Fruit fly (Drosophila melanogaster) whole organism, embryonic: Measurements from ENCODE around the gene Mks1.

ENCODE experiments used
- Adf1 ChIP-seq: fragments of 200-800 bp; sonication (Bioruptor generic); IDR thresholded peaks from 2 replicates; pipeline ENCODE4 v1.3.6; 2022; ENCODE audit warnings: missing biosample characterization, missing genetic modification characterization
- Aef1 ChIP-seq: fragments of 200-800 bp; sonication (Bioruptor generic); IDR thresholded peaks from 3 replicates; pipeline ENCODE4 v1.3.6; 2022; ENCODE audit warnings: missing biosample characterization, missing genetic modification characterization
- CG12659 ChIP-seq: fragments of 200-800 bp; sonication (Bioruptor generic); optimal IDR thresholded peaks from 3 replicates; lab custom pipeline; 2017; ENCODE audit warnings: mild to moderate bottlenecking, missing biosample characterization, missing genetic modification reagents, missing genetic modification characterization
- CG13123 ChIP-seq: fragments of 200-800 bp; sonication (Bioruptor generic); optimal IDR thresholded peaks from 2 replicates; lab custom pipeline; 2016; ENCODE audit warnings: missing biosample characterization, missing genetic modification characterization
- CG13624 ChIP-seq: fragments of 200-800 bp; sonication (Bioruptor generic); optimal IDR thresholded peaks from 2 replicates; lab custom pipeline; 2016; ENCODE audit warnings: missing biosample characterization, missing genetic modification characterization
- CG13894 ChIP-seq: fragments of 200-800 bp; sonication (Bioruptor generic); optimal IDR thresholded peaks from 3 replicates; lab custom pipeline; 2018; ENCODE audit warnings: missing biosample characterization, mild to moderate bottlenecking, missing genetic modification characterization, moderate library complexity
- CG14441 ChIP-seq: fragments of 200-800 bp; sonication (Bioruptor generic); IDR thresholded peaks from 2 replicates; pipeline ENCODE4 v1.3.6; 2022; ENCODE audit warnings: missing biosample characterization, missing genetic modification characterization
- CG15601 ChIP-seq: fragments of 200-800 bp; sonication (Bioruptor generic); optimal IDR thresholded peaks from 3 replicates; lab custom pipeline; 2019; ENCODE audit warnings: missing biosample characterization, mild to moderate bottlenecking, missing genetic modification characterization, moderate library complexity
- CG17385 ChIP-seq: fragments of 200-800 bp; sonication (Bioruptor generic); optimal IDR thresholded peaks from 3 replicates; lab custom pipeline; 2018; ENCODE audit warnings: missing biosample characterization, mild to moderate bottlenecking, missing genetic modification characterization
- CG17829 ChIP-seq: fragments of 200-800 bp; optimal IDR thresholded peaks from 2 replicates; lab custom pipeline; 2019; ENCODE audit warnings: missing biosample characterization, mild to moderate bottlenecking, missing genetic modification characterization, moderate library complexity
- CG18262 ChIP-seq: fragments of 200-800 bp; optimal IDR thresholded peaks from 3 replicates; lab custom pipeline; 2019; ENCODE audit warnings: missing biosample characterization, mild to moderate bottlenecking, missing genetic modification characterization, moderate library complexity
- CG18599 ChIP-seq: fragments of 200-800 bp; sonication (Bioruptor generic); optimal IDR thresholded peaks from 3 replicates; lab custom pipeline; 2017; ENCODE audit warnings: missing biosample characterization, missing genetic modification characterization, mild to moderate bottlenecking, moderate library complexity, missing genetic modification reagents
- CG3281 ChIP-seq: fragments of 200-800 bp; sonication (Bioruptor generic); optimal IDR thresholded peaks from 3 replicates; lab custom pipeline; 2017; ENCODE audit warnings: missing biosample characterization, mild to moderate bottlenecking, missing genetic modification characterization
- CG6654 ChIP-seq: fragments of 200-800 bp; sonication (Bioruptor generic); optimal IDR thresholded peaks from 2 replicates; lab custom pipeline; 2017; ENCODE audit warnings: missing biosample characterization, mild to moderate bottlenecking, missing genetic modification characterization
- CG7556 ChIP-seq: fragments of 200-800 bp; sonication (Bioruptor generic); optimal IDR thresholded peaks from 2 replicates; lab custom pipeline; 2017; ENCODE audit warnings: missing biosample characterization, mild to moderate bottlenecking, missing genetic modification characterization
- CG7928 ChIP-seq: fragments of 200-800 bp; sonication (Bioruptor generic); optimal IDR thresholded peaks from 2 replicates; lab custom pipeline; 2017; ENCODE audit warnings: missing biosample characterization, mild to moderate bottlenecking, missing genetic modification characterization
- CG7987 ChIP-seq: fragments of 200-800 bp; sonication (Bioruptor generic); optimal IDR thresholded peaks from 2 replicates; lab custom pipeline; 2018; ENCODE audit warnings: missing biosample characterization, mild to moderate bottlenecking, missing genetic modification characterization, moderate library complexity
- CG8924 ChIP-seq: fragments of 200-800 bp; optimal IDR thresholded peaks from 3 replicates; lab custom pipeline; 2019; ENCODE audit warnings: missing biosample characterization, mild to moderate bottlenecking, missing genetic modification characterization, moderate library complexity
- CG9932 ChIP-seq: fragments of 200-800 bp; sonication (Bioruptor generic); IDR thresholded peaks from 2 replicates; pipeline ENCODE4 v1.3.6; 2022; ENCODE audit warnings: missing biosample characterization, missing genetic modification characterization
- Camta ChIP-seq: fragments of 200-800 bp; sonication (Bioruptor generic); optimal IDR thresholded peaks from 2 replicates; lab custom pipeline; 2016; ENCODE audit warnings: missing biosample characterization, missing genetic modification characterization
- Dek ChIP-seq: fragments of 200-800 bp; sonication (Bioruptor generic); optimal IDR thresholded peaks from 3 replicates; lab custom pipeline; 2019; ENCODE audit warnings: missing biosample characterization, mild to moderate bottlenecking, missing genetic modification characterization, moderate library complexity
- Dp ChIP-seq: fragments of 200-800 bp; sonication (Bioruptor generic); optimal IDR thresholded peaks from 2 replicates; lab custom pipeline; 2018; ENCODE audit warnings: missing biosample characterization, mild to moderate bottlenecking, missing genetic modification characterization, moderate library complexity
- HmgZ ChIP-seq: fragments of 200-800 bp; sonication (Bioruptor generic); optimal IDR thresholded peaks from 2 replicates; lab custom pipeline; 2018; ENCODE audit warnings: missing biosample characterization, mild to moderate bottlenecking, missing genetic modification characterization
- Hr51 ChIP-seq, 2 experiments: fragments of 200-800 bp; sonication (Bioruptor generic); optimal IDR thresholded peaks; 2 replicates in 1 of 2; 3 replicates in 1 of 2; lab custom pipeline; 2016 to 2018; ENCODE audit warnings: missing biosample characterization in 2 of 2, missing genetic modification characterization in 2 of 2, mild to moderate bottlenecking in 1 of 2, moderate library complexity in 1 of 2
- Hr78 ChIP-seq, 2 experiments: fragments of 200-800 bp in 1 of 2; fragments of >200 bp in 1 of 2; sonication (Bioruptor generic) in 1 of 2; optimal IDR thresholded peaks; 2 replicates each; lab custom pipeline; 2017 to 2019; ENCODE audit warnings: missing biosample characterization in 2 of 2, missing genetic modification characterization in 2 of 2, mild to moderate bottlenecking in 1 of 2, moderate library complexity in 1 of 2
- Meics ChIP-seq: fragments of 200-800 bp; sonication (Bioruptor generic); optimal IDR thresholded peaks from 2 replicates; lab custom pipeline; 2017; ENCODE audit warnings: missing biosample characterization, mild to moderate bottlenecking, missing genetic modification characterization
- Myb ChIP-seq: fragments of 200-800 bp; sonication (Bioruptor generic); optimal IDR thresholded peaks from 2 replicates; lab custom pipeline; 2016; ENCODE audit warnings: missing biosample characterization, missing genetic modification characterization
- NC2α ChIP-seq: fragments of 200-800 bp; sonication (Bioruptor generic); optimal IDR thresholded peaks from 2 replicates; lab custom pipeline; 2016; ENCODE audit warnings: missing biosample characterization, missing genetic modification characterization
- NfI ChIP-seq: fragments of 200-800 bp; sonication (Bioruptor generic); optimal IDR thresholded peaks from 3 replicates; lab custom pipeline; 2018; ENCODE audit warnings: missing biosample characterization, mild to moderate bottlenecking, missing genetic modification characterization, moderate library complexity
- Opbp ChIP-seq: fragments of 200-800 bp; sonication (Bioruptor generic); IDR thresholded peaks from 3 replicates; pipeline ENCODE4 v1.3.6; 2022; ENCODE audit warnings: missing biosample characterization, missing genetic modification characterization; ENCODE audit not compliant: partially characterized antibody
- PHDP ChIP-seq: fragments of 200-800 bp; sonication (Bioruptor generic); optimal IDR thresholded peaks from 3 replicates; lab custom pipeline; 2018; ENCODE audit warnings: missing biosample characterization, mild to moderate bottlenecking, missing genetic modification characterization, moderate library complexity
- Six4 ChIP-seq: fragments of 200-800 bp; sonication (Bioruptor generic); optimal IDR thresholded peaks from 2 replicates; lab custom pipeline; 2016; ENCODE audit warnings: missing biosample characterization, missing genetic modification characterization
- Sox100B ChIP-seq: fragments of 200-800 bp; sonication (Bioruptor generic); optimal IDR thresholded peaks from 3 replicates; lab custom pipeline; 2018; ENCODE audit warnings: missing biosample characterization, mild to moderate bottlenecking, missing genetic modification characterization
- Sox102F ChIP-seq: fragments of 200-800 bp; sonication (Bioruptor generic); optimal IDR thresholded peaks from 2 replicates; lab custom pipeline; 2018; ENCODE audit warnings: missing biosample characterization, mild to moderate bottlenecking, missing genetic modification characterization, moderate library complexity
- abd-A ChIP-seq: fragments of 200-800 bp; sonication (Bioruptor generic); optimal IDR thresholded peaks from 3 replicates; lab custom pipeline; 2019; ENCODE audit warnings: missing biosample characterization, mild to moderate bottlenecking, missing genetic modification characterization, moderate library complexity
- dan ChIP-seq: fragments of 200-800 bp; sonication (Bioruptor generic); IDR thresholded peaks from 2 replicates; pipeline ENCODE4 v1.3.6; 2022; ENCODE audit warnings: missing biosample characterization, missing genetic modification characterization
- dimm ChIP-seq: fragments of 200-800 bp; sonication (Bioruptor generic); IDR thresholded peaks from 2 replicates; pipeline ENCODE4 v1.3.6; 2022; ENCODE audit warnings: missing biosample characterization, missing genetic modification characterization
- esg ChIP-seq: fragments of 200-800 bp; sonication (Bioruptor generic); conservative IDR thresholded peaks from 2 replicates; pipeline ENCODE4 v1.3.6; 2022; ENCODE audit warnings: missing biosample characterization, missing genetic modification characterization
- fd96Cb ChIP-seq: fragments of 200-800 bp; sonication (Bioruptor generic); optimal IDR thresholded peaks from 2 replicates; lab custom pipeline; 2018; ENCODE audit warnings: missing biosample characterization, mild to moderate bottlenecking, missing genetic modification characterization, moderate library complexity
- gem ChIP-seq: fragments of 200-800 bp; sonication (Bioruptor generic); optimal IDR thresholded peaks from 2 replicates; lab custom pipeline; 2019; ENCODE audit warnings: missing biosample characterization, mild to moderate bottlenecking, missing genetic modification characterization, moderate library complexity
- grau ChIP-seq: fragments of 200-800 bp; optimal IDR thresholded peaks from 3 replicates; lab custom pipeline; 2019; ENCODE audit warnings: missing biosample characterization, mild to moderate bottlenecking, missing genetic modification characterization, moderate library complexity
- hth ChIP-seq: fragments of >200 bp; optimal IDR thresholded peaks from 2 replicates; lab custom pipeline; 2017; ENCODE audit warnings: inconsistent platforms
- org-1 ChIP-seq: fragments of 200-800 bp; sonication (Bioruptor generic); optimal IDR thresholded peaks from 2 replicates; lab custom pipeline; 2017; ENCODE audit warnings: missing biosample characterization, missing genetic modification characterization
- sc ChIP-seq, 3 experiments: fragments of >200 bp in 2 of 3; fragments of 200-800 bp in 1 of 3; sonication (Bioruptor generic) in 1 of 3; optimal IDR thresholded peaks; 2 replicates in 2 of 3; 3 replicates in 1 of 3; lab custom pipeline; 2017; ENCODE audit warnings: mild to moderate bottlenecking in 1 of 3, missing biosample characterization in 1 of 3, missing genetic modification characterization in 1 of 3, missing genetic modification reagents in 1 of 3
- stc ChIP-seq: fragments of 200-800 bp; sonication (Bioruptor generic); IDR thresholded peaks from 2 replicates; pipeline ENCODE4 v1.3.6; 2022; ENCODE audit warnings: missing biosample characterization, missing genetic modification characterization
- unc-4 ChIP-seq: fragments of 200-800 bp; sonication (Bioruptor generic); IDR thresholded peaks from 2 replicates; pipeline ENCODE4 v1.3.6; 2022; ENCODE audit warnings: missing biosample characterization, missing genetic modification characterization; ENCODE audit not compliant: partially characterized antibody
- vvl ChIP-seq: fragments of 200-800 bp; sonication (Bioruptor generic); IDR thresholded peaks from 2 replicates; pipeline ENCODE4 v1.3.6; 2022; ENCODE audit warnings: missing biosample characterization, missing genetic modification characterization
- zf30C ChIP-seq: fragments of 200-800 bp; sonication (Bioruptor generic); optimal IDR thresholded peaks from 3 replicates; lab custom pipeline; 2018; ENCODE audit warnings: missing biosample characterization, mild to moderate bottlenecking, missing genetic modification characterization

The Mks1 gene

dm6 chrX:12486294-12487020 is 9.9 kb downstream of the Mks1 start, which contains the start of gene Cpr11A (continued):
- no peak for TF ChIP-seq dimm
- no peak for TF ChIP-seq CG7987 (GFP tag; lab: Kevin White, UChicago)
- no peak for TF ChIP-seq CG7556
- TF ChIP-seq Six4 (GFP tag; lab: Kevin White, UChicago): no peak
- no peak for TF ChIP-seq sc (optimal IDR thresholded peaks at IDR 0.05; lab: Kevin White, UChicago)
- no peak for TF ChIP-seq sc (GFP tag; optimal IDR thresholded peaks at IDR 0.05; lab: Kevin White, UChicago)
- no peak for TF ChIP-seq fd96Cb (tag; lab: Kevin White, UChicago)
- no peak for TF ChIP-seq unc-4 (GFP tag; lab: Robert Waterston, UW)
- no peak for TF ChIP-seq Hr78 (GFP tag; optimal IDR thresholded peaks at IDR 0.05; lab: Kevin White, UChicago)
- peak; percentile 51 for TF ChIP-seq abd-A (tag; lab: Kevin White, UChicago)
- TF ChIP-seq stc (GFP tag; lab: Robert Waterston, UW): no peak
- no peak for TF ChIP-seq CG6654
- no peak for TF ChIP-seq vvl (GFP tag; lab: Robert Waterston, UW)
- TF ChIP-seq NC2α: no peak
- peak; percentile 22 for TF ChIP-seq CG13894 (tag; lab: Kevin White, UChicago)
- no peak for TF ChIP-seq Camta (GFP tag; lab: Kevin White, UChicago)
- no peak for TF ChIP-seq Dp

dm6 chrX:12480282-12480681 is 16.1 kb downstream of the Mks1 start:
- TF ChIP-seq CG18262 (tag; lab: Kevin White, UChicago) (peak; percentile 18), hth (lab: Kevin White, UChicago) (no peak), Dek (tag; lab: Kevin White, UChicago) (peak; percentile 2), HmgZ (tag; lab: Kevin White, UChicago) (peak; percentile 8), CG18599 (peak; percentile 34), CG14441 (GFP tag; lab: Robert Waterston, UW) (no peak), CG13624 (no peak), Opbp (GFP tag; lab: Robert Waterston, UW) (no peak), Myb (no peak), CG9932 (GFP tag; lab: Robert Waterston, UW) (peak; percentile 44; the same call in 1 of the 2 replicates), grau (peak; percentile 60), NfI (GFP tag; lab: Kevin White, UChicago) (peak; percentile 40), CG8924 (tag; lab: Kevin White, UChicago) (peak; percentile 44), Meics (GFP tag; lab: Kevin White, UChicago) (peak; percentile 34), CG17829 (tag; lab: Kevin White, UChicago) (peak; percentile 19), CG15601 (peak; percentile 18), PHDP (tag; lab: Kevin White, UChicago) (peak; percentile 32), Adf1 (GFP tag; lab: Robert Waterston, UW) (peak; percentile 28; the same call in 1 of the 2 replicates), CG12659 (GFP tag; lab: Kevin White, UChicago) (peak; percentile 31), zf30C (GFP tag; lab: Kevin White, UChicago) (no peak), esg (GFP tag; lab: Robert Waterston, UW) (peak; percentile 19), gem (tag; lab: Kevin White, UChicago) (peak; percentile 51), CG13123 (no peak), Aef1 (GFP tag; lab: Robert Waterston, UW) (no peak), org-1 (peak; percentile 27), Sox102F (GFP tag; lab: Kevin White, UChicago) (peak; percentile 20), dan (GFP tag; lab: Robert Waterston, UW) (no peak), Sox100B (GFP tag; lab: Kevin White, UChicago) (peak; percentile 45), CG17385 (GFP tag; lab: Kevin White, UChicago) (peak; percentile 17), Hr51 (GFP tag; optimal IDR thresholded peaks at IDR 0.05; lab: Kevin White, UChicago) (peak in 1 of 2 experiments; percentile 54), CG3281 (peak; percentile 2), CG7928 (GFP tag; lab: Kevin White, UChicago) (no peak)
